Worm (Caenorhabditis elegans): ENCODE measurements around the gene F09E5.12.

DNA sequence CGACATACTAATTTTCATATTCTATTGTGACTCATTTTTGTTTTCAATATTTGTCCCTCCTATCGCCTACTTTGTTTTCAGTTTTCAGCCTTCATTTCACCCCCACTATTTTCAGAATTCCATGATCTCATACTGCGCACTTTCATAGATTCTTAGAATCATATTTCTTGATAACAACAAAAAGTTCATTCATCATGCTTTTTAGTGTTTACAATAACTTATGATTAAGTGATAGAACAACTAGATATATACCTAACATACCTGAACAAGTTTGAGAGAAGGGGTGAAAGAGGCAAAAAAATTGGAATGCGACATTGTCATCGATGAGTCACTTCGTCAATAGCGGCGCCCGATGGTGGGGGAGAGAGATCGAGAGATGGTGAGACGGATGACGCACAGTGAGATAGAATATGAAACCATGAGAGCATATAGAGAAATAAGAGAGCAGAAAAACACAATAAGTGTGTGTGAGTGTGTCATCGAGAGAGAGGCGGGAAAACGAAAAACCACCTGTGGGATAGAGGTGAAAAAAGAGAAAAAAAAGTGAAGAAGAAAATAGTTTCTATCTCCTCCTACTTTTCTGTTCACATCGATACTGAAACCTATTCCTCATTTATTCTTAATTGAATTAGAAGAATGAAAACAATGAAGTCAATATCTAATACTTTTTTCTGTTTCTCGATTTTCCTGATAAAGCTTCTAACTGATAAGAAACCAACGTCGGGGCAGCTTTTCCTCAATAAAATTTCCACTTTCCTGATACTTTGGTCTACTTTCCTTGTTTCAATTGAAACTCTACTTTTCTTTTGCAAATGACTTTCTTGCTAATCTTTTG is 33.7 kb downstream of the F09E5.12 start:
- TF ChIP-seq ama-1 (optimal IDR thresholded peaks at IDR 0.05) (no peak), B0310.2 (tag; optimal IDR thresholded peaks at IDR 0.05) (no peak), flt-1 (GFP tag; IDR thresholded peaks at IDR 0.05) (no peak), tbx-37 (GFP tag; conservative IDR thresholded peaks at IDR 0.05) (no peak), ets-7 (tag; optimal IDR thresholded peaks at IDR 0.05) (no peak), hnd-1 (tag; optimal IDR thresholded peaks at IDR 0.05) (no peak), scrt-1 (GFP tag; IDR thresholded peaks at IDR 0.05) (no peak), F13C5.2 (tag; optimal IDR thresholded peaks at IDR 0.05) (no peak), ceh-13 (GFP tag; optimal IDR thresholded peaks at IDR 0.05) (no peak), ceh-36 (tag; optimal IDR thresholded peaks at IDR 0.05) (no peak)

All from whole organism, early embryonic.